Fruit fly (Drosophila melanogaster): ENCODE data around the gene CG34174.
A peak's percentile ranks its signal among the peaks of the same experiment; 100 is the strongest.

CG34174 gene

dm6 chr2L:2221649-2222150 lies 7.6 kb downstream of the CG34174 start (continued):
- TF ChIP-seq Jarid2 (GFP tag; optimal IDR thresholded peaks at IDR 0.05) (peak; percentile 68), zen (tag; optimal IDR thresholded peaks at IDR 0.05) (peak; percentile 94), cas (GFP tag; IDR thresholded peaks at IDR 0.05) (peak; percentile 95), amos (GFP tag; IDR thresholded peaks at IDR 0.05; ENCODE audit: partially characterized antibody) (no peak), Abd-B (GFP tag; optimal IDR thresholded peaks at IDR 0.05) (peak; percentile 92), peb (GFP tag; IDR thresholded peaks at IDR 0.05) (peak; percentile 93), Gug (GFP tag; IDR thresholded peaks at IDR 0.05) (peak; percentile 94), CG9609 (GFP tag; optimal IDR thresholded peaks at IDR 0.05) (peak; percentile 94), mirr (GFP tag; optimal IDR thresholded peaks at IDR 0.05) (peak; percentile 94), CG2199 (GFP tag; IDR thresholded peaks at IDR 0.05) (peak; percentile 96), NC2α (GFP tag; optimal IDR thresholded peaks at IDR 0.05) (peak; percentile 80), ssp (GFP tag; IDR thresholded peaks at IDR 0.05) (peak; percentile 93), CG15601 (tag; optimal IDR thresholded peaks at IDR 0.05) (peak; percentile 89), CG9817 (tag; optimal IDR thresholded peaks at IDR 0.05) (peak; percentile 98), Dll (GFP tag; IDR thresholded peaks at IDR 0.05; ENCODE audit: partially characterized antibody) (no peak), CG6254 (GFP tag; optimal IDR thresholded peaks at IDR 0.05) (peak; percentile 80), CG11696 (GFP tag; IDR thresholded peaks at IDR 0.05) (peak; percentile 94), jigr1 (GFP tag; IDR thresholded peaks at IDR 0.05) (peak; percentile 90), luna (GFP tag; optimal IDR thresholded peaks at IDR 0.05) (peak; percentile 90), p53 (GFP tag; optimal IDR thresholded peaks at IDR 0.05) (peak; percentile 85), crc (GFP tag; optimal IDR thresholded peaks at IDR 0.05) (peak; percentile 91), CG16813 (GFP tag; IDR thresholded peaks at IDR 0.05; ENCODE audit: partially characterized antibody) (no peak), C15 (GFP tag; IDR thresholded peaks at IDR 0.05) (peak; percentile 96), CG5180 (GFP tag; optimal IDR thresholded peaks at IDR 0.05) (peak; percentile 86), CG3281 (GFP tag; optimal IDR thresholded peaks at IDR 0.05) (peak; percentile 95), ftz-f1 (GFP tag; optimal IDR thresholded peaks at IDR 0.05) (peak; percentile 68), BEAF-32 (GFP tag; optimal IDR thresholded peaks at IDR 0.05) (peak; percentile 17), CG1529 (GFP tag; optimal IDR thresholded peaks at IDR 0.05) (peak; percentile 95), ems (GFP tag; optimal IDR thresholded peaks at IDR 0.05) (peak; percentile 94), CG11695 (GFP tag; IDR thresholded peaks at IDR 0.05) (peak; percentile 98), CG30403 (GFP tag; optimal IDR thresholded peaks at IDR 0.05) (peak; percentile 97), phol (tag; optimal IDR thresholded peaks at IDR 0.05) (peak; percentile 92), CG6272 (GFP tag; IDR thresholded peaks at IDR 0.05) (peak; percentile 91), CG9797 (GFP tag; optimal IDR thresholded peaks at IDR 0.05) (peak; percentile 8), Aef1 (GFP tag; IDR thresholded peaks at IDR 0.05) (peak; percentile 97), Ssrp (tag; optimal IDR thresholded peaks at IDR 0.05) (peak; percentile 91), pb (GFP tag; optimal IDR thresholded peaks at IDR 0.05) (peak; percentile 88), sug (tag; optimal IDR thresholded peaks at IDR 0.05) (peak; percentile 96), gsb (GFP tag; IDR thresholded peaks at IDR 0.05) (peak; percentile 97), BtbVII (GFP tag; optimal IDR thresholded peaks at IDR 0.05) (peak; percentile 94), CG4617 (GFP tag; optimal IDR thresholded peaks at IDR 0.05; ENCODE audit: borderline replicate concordance) (peak; percentile 77), Dad (GFP tag; optimal IDR thresholded peaks at IDR 0.05) (peak; percentile 92), Mes4 (GFP tag; optimal IDR thresholded peaks at IDR 0.05) (peak; percentile 88), CG12769 (tag; optimal IDR thresholded peaks at IDR 0.05) (peak; percentile 99), CG18262 (tag; optimal IDR thresholded peaks at IDR 0.05) (peak; percentile 94), Deaf1 (tag; optimal IDR thresholded peaks at IDR 0.05) (peak; percentile 79), Bgb (GFP tag; IDR thresholded peaks at IDR 0.05; ENCODE audit: partially characterized antibody) (no peak), Fer3 (tag; optimal IDR thresholded peaks at IDR 0.05) (peak; percentile 96), vnd (GFP tag; IDR thresholded peaks at IDR 0.05; ENCODE audit: partially characterized antibody) (no peak), mam (GFP tag; optimal IDR thresholded peaks at IDR 0.05) (peak; percentile 96)

Measured in whole organism, embryonic.